Worm (Caenorhabditis elegans) whole organism, early embryonic: ENCODE measurements around the gene chdh-1.

Source experiments
- B0310.2 ChIP-seq: sonication (generic microtip); optimal IDR thresholded peaks from 2 replicates; lab custom pipeline; 2016; ENCODE audit warnings: mild to moderate bottlenecking, missing genetic modification characterization, missing compliant biosample characterization
- F13C5.2 ChIP-seq: sonication (generic microtip); optimal IDR thresholded peaks from 2 replicates; lab custom pipeline; 2017; ENCODE audit warnings: mild to moderate bottlenecking, missing genetic modification characterization, inconsistent platforms, missing compliant biosample characterization
- aly-1 ChIP-seq: sonication (generic microtip); optimal IDR thresholded peaks from 2 replicates; lab custom pipeline; 2016; ENCODE audit warnings: missing genetic modification characterization, missing compliant biosample characterization
- ama-1 ChIP-seq: fragments of 150-350 bp; optimal IDR thresholded peaks from 2 replicates; lab custom pipeline; 2014
- ceh-13 ChIP-seq: fragments of 200-800 bp; sonication (Bioruptor generic); optimal IDR thresholded peaks from 2 replicates; lab custom pipeline; 2018; ENCODE audit warnings: mild to moderate bottlenecking, missing genetic modification characterization, missing compliant biosample characterization
- ceh-36 ChIP-seq: sonication (generic microtip); optimal IDR thresholded peaks from 2 replicates; lab custom pipeline; 2016; ENCODE audit warnings: missing genetic modification characterization, inconsistent platforms, missing compliant biosample characterization
- ets-7 ChIP-seq: sonication (generic microtip); optimal IDR thresholded peaks from 2 replicates; lab custom pipeline; 2016; ENCODE audit warnings: missing genotype, missing genetic modification characterization, missing compliant biosample characterization
- flt-1 ChIP-seq: fragments of 200-800 bp; sonication (Bioruptor generic); IDR thresholded peaks from 2 replicates; pipeline ENCODE4 v1.3.6; 2022; ENCODE audit warnings: missing genetic modification characterization, missing compliant biosample characterization
- hmbx-1 ChIP-seq: sonication (generic microtip); optimal IDR thresholded peaks from 2 replicates; lab custom pipeline; 2016; ENCODE audit warnings: mild to moderate bottlenecking, missing genetic modification characterization, missing compliant biosample characterization
- hmg-4 ChIP-seq: fragments of 200-800 bp; sonication (Bioruptor generic); optimal IDR thresholded peaks from 2 replicates; lab custom pipeline; 2018; ENCODE audit warnings: mild to moderate bottlenecking, missing genetic modification characterization, missing compliant biosample characterization
- hnd-1 ChIP-seq: sonication (generic microtip); optimal IDR thresholded peaks from 2 replicates; lab custom pipeline; 2016; ENCODE audit warnings: missing genetic modification characterization, missing compliant biosample characterization
- pes-1 ChIP-seq: fragments of 200-800 bp; sonication (Bioruptor generic); IDR thresholded peaks from 2 replicates; pipeline ENCODE4 v1.3.6; 2022; ENCODE audit warnings: missing genetic modification reagents, missing genetic modification characterization, missing compliant biosample characterization
- scrt-1 ChIP-seq: fragments of 200-800 bp; sonication (Bioruptor generic); IDR thresholded peaks from 2 replicates; pipeline ENCODE4 v1.3.6; 2022; ENCODE audit warnings: missing genetic modification characterization, missing compliant biosample characterization
- sea-1 ChIP-seq: fragments of 200-800 bp; sonication (Bioruptor generic); conservative IDR thresholded peaks from 2 replicates; pipeline ENCODE4 v1.3.6; 2022; ENCODE audit warnings: missing genetic modification characterization, missing compliant biosample characterization
- tbx-11 ChIP-seq: fragments of 200-800 bp; sonication (Bioruptor generic); IDR thresholded peaks from 2 replicates; pipeline ENCODE4 v1.3.6; 2022; ENCODE audit warnings: missing genetic modification characterization, missing compliant biosample characterization
- tbx-37 ChIP-seq: fragments of 200-800 bp; sonication (Bioruptor generic); conservative IDR thresholded peaks from 2 replicates; pipeline ENCODE4 v1.3.6; 2022; ENCODE audit warnings: missing genetic modification reagents, missing genetic modification characterization, missing compliant biosample characterization
- tra-4 ChIP-seq: sonication (generic microtip); optimal IDR thresholded peaks from 2 replicates; lab custom pipeline; 2017; ENCODE audit warnings: missing genetic modification characterization, missing compliant biosample characterization

Gene chdh-1

DNA sequence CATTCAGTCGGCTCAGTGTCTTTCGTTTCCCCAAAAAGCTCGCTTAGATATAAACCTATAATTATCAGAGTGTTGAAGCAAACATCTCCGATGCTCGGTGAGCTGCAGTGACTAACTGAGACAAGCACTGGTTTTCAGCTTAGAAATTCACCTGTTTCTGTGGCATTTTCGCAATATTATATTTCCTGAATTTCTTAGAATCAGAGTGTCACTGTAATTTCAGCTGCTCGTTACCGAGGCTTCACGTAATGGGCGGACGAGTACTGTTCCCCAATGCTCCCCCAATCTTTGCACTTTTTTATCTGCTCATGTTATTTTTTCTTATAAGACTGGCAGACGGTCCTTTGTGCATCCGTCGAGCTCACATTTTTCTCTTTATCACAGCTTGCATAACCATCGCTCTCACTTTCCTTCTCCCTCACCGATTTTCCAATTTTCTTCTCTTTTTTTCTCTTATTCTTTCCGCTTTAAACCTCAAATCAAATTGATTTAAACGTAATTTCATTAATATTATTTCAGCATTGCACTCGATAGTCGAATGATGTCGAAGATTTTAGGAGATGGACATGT is 23.3 kb upstream of the chdh-1 start, which contains the start of gene trcs-2:
Gene trcs-2, plus strand, starts transcription at position 520 of the 570 bp plus-strand sequence.
- TF ChIP-seq tbx-11 (no peak), ceh-13 (no peak), hnd-1 (tag; lab: Kevin White, UChicago) (no peak), hmg-4 (no peak), B0310.2 (tag; lab: Kevin White, UChicago) (no peak), F13C5.2 (no peak), ama-1 (no peak), sea-1 (GFP tag; lab: Robert Waterston, UW) (no peak), scrt-1 (GFP tag; lab: Robert Waterston, UW) (no peak), hmbx-1 (no peak), tbx-37 (GFP tag; lab: Robert Waterston, UW) (no peak), aly-1 (tag; lab: Kevin White, UChicago) (no peak), pes-1 (GFP tag; lab: Robert Waterston, UW) (no peak)

DNA sequence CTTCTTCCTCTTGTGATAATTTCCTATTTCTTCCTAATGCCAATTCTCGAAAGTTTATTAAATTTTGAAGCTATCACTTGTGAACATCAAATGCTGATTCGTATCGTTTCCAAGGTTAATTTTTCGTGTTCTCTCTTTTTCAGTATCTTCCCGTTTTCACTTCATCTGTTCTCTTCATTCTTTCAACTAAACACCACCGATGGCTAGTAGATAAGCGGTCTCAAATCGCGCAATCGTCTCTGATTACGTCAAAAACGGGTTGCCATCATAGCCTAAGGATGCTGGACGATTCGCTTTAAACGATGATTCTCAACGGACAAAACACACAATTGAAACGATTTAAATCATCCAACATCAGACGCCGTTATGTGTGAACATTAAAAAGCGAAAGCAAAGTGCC is 18.9 kb upstream of the chdh-1 start:
- TF ChIP-seq tbx-11 (no peak), ama-1 (no peak), scrt-1 (GFP tag; lab: Robert Waterston, UW) (no peak), ceh-13 (no peak), B0310.2 (tag; lab: Kevin White, UChicago) (no peak), hnd-1 (tag; lab: Kevin White, UChicago) (no peak), tbx-37 (GFP tag; lab: Robert Waterston, UW) (no peak), sea-1 (GFP tag; lab: Robert Waterston, UW) (no peak), aly-1 (tag; lab: Kevin White, UChicago) (no peak), hmg-4 (no peak), pes-1 (GFP tag; lab: Robert Waterston, UW) (no peak), F13C5.2 (no peak), ets-7 (no peak)

DNA sequence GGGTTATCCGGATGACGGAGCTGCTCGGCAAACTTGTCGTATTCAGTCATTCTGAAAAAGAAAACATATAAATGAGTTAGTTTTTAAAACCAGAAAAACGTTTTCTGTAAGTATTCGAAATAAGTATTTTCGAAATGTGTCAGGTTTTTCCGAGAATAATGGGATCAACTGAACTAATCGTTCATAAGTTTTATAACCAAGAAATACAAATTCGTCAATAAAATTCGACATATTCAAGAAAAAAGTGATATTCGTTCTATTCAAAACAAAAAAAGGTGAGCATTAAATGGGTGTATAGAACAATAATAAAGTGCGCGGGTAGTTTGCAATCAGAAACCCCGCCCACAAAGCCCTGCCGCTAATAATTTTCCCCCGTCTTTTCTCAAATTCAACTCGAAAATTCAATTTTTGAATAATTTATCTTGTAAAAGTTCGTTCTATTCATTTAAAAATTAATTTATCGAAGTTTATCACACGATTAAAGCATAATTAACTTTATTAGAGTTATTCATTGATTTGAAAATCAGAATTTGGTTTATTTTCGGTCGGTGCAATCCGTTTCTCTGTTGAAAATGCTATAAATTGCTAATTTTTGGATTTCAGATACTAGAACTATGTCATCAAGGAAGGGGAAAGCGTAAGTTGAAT is 17.6 kb upstream of the chdh-1 start, which contains the start of the genes cyn-11 and T01B7.5:
Gene cyn-11, minus strand, starts transcription at position 51 of the 648 bp plus-strand sequence.
Gene T01B7.5, plus strand, starts transcription at position 598 of the 648 bp plus-strand sequence.
- TF ChIP-seq aly-1 (tag; lab: Kevin White, UChicago) (no peak), flt-1 (GFP tag; lab: Robert Waterston, UW) (no peak), ceh-36 (tag; lab: Kevin White, UChicago) (no peak), tbx-37 (GFP tag; lab: Robert Waterston, UW) (no peak), hnd-1 (tag; lab: Kevin White, UChicago) (peak; percentile 7), hmbx-1 (peak; percentile 20), ets-7 (no peak), tra-4 (tag; lab: Kevin White, UChicago) (no peak), sea-1 (GFP tag; lab: Robert Waterston, UW) (0 out of 2 replicates have a peak, but pooled peaks have one; percentile 29), ceh-13 (no peak), tbx-11 (no peak), F13C5.2 (peak; percentile 46), B0310.2 (tag; lab: Kevin White, UChicago) (no peak)

DNA sequence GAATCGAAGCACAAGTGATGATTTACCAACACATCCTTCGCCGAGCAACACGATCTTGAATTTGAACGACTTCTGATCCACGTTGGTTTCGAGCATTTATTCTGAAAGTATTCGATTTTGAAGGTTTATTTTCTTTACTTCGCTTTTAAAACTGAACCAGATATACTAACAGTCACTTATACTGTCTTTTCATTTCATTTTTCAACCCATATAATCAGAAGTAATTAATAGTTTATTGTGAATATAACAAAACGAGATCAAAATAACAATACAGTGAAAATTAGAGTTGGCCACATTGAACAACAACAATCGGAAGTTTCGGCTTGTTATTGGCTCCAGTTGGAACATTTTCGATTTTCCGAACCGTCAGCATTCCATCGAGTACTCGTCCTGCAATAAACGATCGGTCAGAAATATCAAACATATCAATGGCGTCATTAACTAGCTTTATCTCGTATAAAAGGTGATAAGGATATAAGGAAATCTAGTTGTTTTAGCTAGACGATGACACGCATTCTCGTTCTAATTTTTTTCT is 16.3 kb upstream of the chdh-1 start, which contains the start of the genes rab-21 and T01B7.13:
Gene rab-21, minus strand, starts transcription at position 101 of the 535 bp plus-strand sequence.
Gene T01B7.13, plus strand, starts transcription at position 485 of the 535 bp plus-strand sequence.
- TF ChIP-seq sea-1 (GFP tag; lab: Robert Waterston, UW): no peak
- TF ChIP-seq B0310.2 (tag; lab: Kevin White, UChicago): no peak
- no peak for TF ChIP-seq ama-1
- TF ChIP-seq pes-1 (GFP tag; lab: Robert Waterston, UW): no peak
- no peak for TF ChIP-seq flt-1 (GFP tag; lab: Robert Waterston, UW)
- TF ChIP-seq ets-7: no peak
- TF ChIP-seq aly-1 (tag; lab: Kevin White, UChicago): no peak
- TF ChIP-seq hmbx-1: no peak
- TF ChIP-seq hnd-1 (tag; lab: Kevin White, UChicago): no peak
- no peak for TF ChIP-seq tbx-37 (GFP tag; lab: Robert Waterston, UW)

DNA sequence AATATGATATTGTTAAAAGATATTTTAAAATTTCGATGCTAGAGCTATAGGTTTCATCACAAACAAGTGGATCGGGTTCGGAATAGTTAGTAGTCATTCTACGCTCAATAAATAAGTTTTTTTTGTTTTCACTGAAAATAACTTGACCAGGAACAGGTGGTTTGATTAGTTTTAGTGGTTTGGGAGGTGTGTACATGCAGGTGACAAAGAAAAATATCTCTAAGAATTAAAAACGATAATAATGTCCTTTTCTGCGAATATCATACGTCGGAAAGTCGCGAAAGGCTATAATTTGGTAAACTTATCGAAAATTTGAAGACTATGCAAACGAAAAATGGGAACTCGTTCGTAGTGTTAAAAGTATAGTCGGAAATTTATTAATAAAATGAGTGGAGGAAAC is 11.6 kb upstream of the chdh-1 start, which contains the start of gene srg-15:
Gene srg-15, minus strand, starts transcription at position 101 of the 400 bp plus-strand sequence.
- TF ChIP-seq tra-4 (tag; lab: Kevin White, UChicago): no peak
- no peak for TF ChIP-seq hnd-1 (tag; lab: Kevin White, UChicago)

DNA sequence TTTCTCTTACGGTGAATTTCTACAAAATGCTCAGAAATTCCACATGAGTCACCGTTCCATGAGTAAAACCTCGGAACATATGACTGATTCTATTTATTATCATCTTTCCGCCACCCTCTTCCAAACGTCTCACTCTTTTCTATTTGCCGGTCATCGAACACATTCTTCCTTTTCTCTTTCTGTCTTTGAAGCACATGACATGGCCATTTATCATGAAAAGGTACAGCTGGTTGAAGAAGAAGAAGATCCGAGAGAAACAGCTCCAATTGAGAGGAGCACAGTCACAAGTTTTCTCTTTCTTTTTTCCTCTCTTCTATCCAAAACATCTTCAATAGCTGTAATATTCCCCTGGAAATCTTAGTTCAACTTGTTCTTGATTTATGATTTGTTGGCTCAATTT is 8.3 kb upstream of the chdh-1 start, which contains the start of gene cup-16:
Gene cup-16, plus strand, starts transcription at position 132 of the 400 bp plus-strand sequence.
- TF ChIP-seq aly-1 (tag; lab: Kevin White, UChicago): no peak
- TF ChIP-seq pes-1 (GFP tag; lab: Robert Waterston, UW): no peak
- TF ChIP-seq hmg-4: no peak
- no peak for TF ChIP-seq F13C5.2
- no peak for TF ChIP-seq ets-7
- TF ChIP-seq tbx-37 (GFP tag; lab: Robert Waterston, UW): no peak
- TF ChIP-seq ceh-13: no peak
- TF ChIP-seq tra-4 (tag; lab: Kevin White, UChicago): no peak
- TF ChIP-seq tbx-11: no peak
- no peak for TF ChIP-seq hnd-1 (tag; lab: Kevin White, UChicago)
- no peak for TF ChIP-seq hmbx-1

DNA sequence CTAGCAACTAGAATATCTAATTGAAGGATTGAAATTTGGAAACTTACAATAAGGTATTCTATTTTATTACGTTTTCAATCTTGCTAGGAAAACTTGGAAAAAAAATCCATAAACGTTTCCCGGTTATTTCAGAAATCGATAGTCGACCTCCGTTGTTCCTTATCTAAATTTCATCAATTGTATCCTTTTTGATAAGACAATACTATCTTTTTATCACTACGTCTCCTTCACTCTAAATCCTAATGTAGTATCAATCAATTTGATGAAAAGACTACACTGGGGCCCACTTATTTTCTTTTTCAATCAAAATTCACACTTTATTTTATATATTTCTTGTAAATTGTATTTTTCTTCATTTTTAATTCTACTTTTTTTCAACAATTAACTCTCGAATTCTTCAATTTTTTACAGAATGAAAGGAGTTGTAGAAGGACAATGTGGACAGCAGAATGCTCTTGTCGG is 5.7 kb upstream of the chdh-1 start, which contains the start of gene prx-5:
Gene prx-5, plus strand, starts transcription at position 412 of the 462 bp plus-strand sequence.
- no peak for TF ChIP-seq tbx-37 (GFP tag; lab: Robert Waterston, UW)
- no peak for TF ChIP-seq F13C5.2
- no peak for TF ChIP-seq sea-1 (GFP tag; lab: Robert Waterston, UW)
- TF ChIP-seq aly-1 (tag; lab: Kevin White, UChicago): no peak
- TF ChIP-seq hnd-1 (tag; lab: Kevin White, UChicago): no peak
- no peak for TF ChIP-seq ceh-13
